Worm (Caenorhabditis elegans) whole organism, L4/young adult: Measurements from ENCODE around the gene lin-18.

Source experiments
- W03F9.2 ChIP-seq: fragments of 150-350 bp; optimal IDR thresholded peaks from 2 replicates; lab custom pipeline; 2014; ENCODE audit warnings: missing biosample characterization, missing genetic modification characterization
- dao-5 ChIP-seq: sonication (generic microtip); optimal IDR thresholded peaks from 2 replicates; lab custom pipeline; 2016; ENCODE audit warnings: missing genotype, missing genetic modification characterization, moderate library complexity, missing compliant biosample characterization
- him-1 ChIP-seq: sonication (generic microtip); optimal IDR thresholded peaks from 2 replicates; lab custom pipeline; 2016; ENCODE audit warnings: missing genotype, missing genetic modification reagents, missing genetic modification characterization, missing compliant biosample characterization

lin-18 gene

ce11 chrX:3942267-3942666, 16.1 kb upstream of the lin-18 start, which contains the start of gene T19D2.13:
Gene T19D2.13, minus strand, starts transcription at chrX:3942367.
- TF ChIP-seq W03F9.2 (tag; lab: Kevin White, UChicago) = no peak
- no peak for TF ChIP-seq dao-5 (tag; lab: Kevin White, UChicago)
- no peak for TF ChIP-seq him-1 (tag; lab: Kevin White, UChicago)

ce11 chrX:3943213-3943612, 15.1 kb upstream of the lin-18 start, which contains the start of gene ptp-4A2:
Gene ptp-4A2, minus strand, starts transcription at chrX:3943313.
- no peak for TF ChIP-seq dao-5 (tag; lab: Kevin White, UChicago)
- TF ChIP-seq him-1 (tag; lab: Kevin White, UChicago) = no peak

ce11 chrX:3944073-3944472, 14.3 kb upstream of the lin-18 start:
- TF ChIP-seq him-1 (tag; lab: Kevin White, UChicago) = no peak
- no peak for TF ChIP-seq dao-5 (tag; lab: Kevin White, UChicago)
- TF ChIP-seq W03F9.2 (tag; lab: Kevin White, UChicago) = no peak

- TF ChIP-seq W03F9.2 (tag; lab: Kevin White, UChicago) (no peak), him-1 (tag; lab: Kevin White, UChicago) (no peak), dao-5 (tag; lab: Kevin White, UChicago) (no peak)
Measured at ce11 chrX:3944961-3945587, 13.3 kb upstream of the lin-18 start.

- TF ChIP-seq dao-5 (tag; lab: Kevin White, UChicago) (no peak), W03F9.2 (tag; lab: Kevin White, UChicago) (no peak), him-1 (tag; lab: Kevin White, UChicago) (peak; percentile 28)
Measured at ce11 chrX:3945681-3946080, 12.7 kb upstream of the lin-18 start.

ce11 chrX:3949026-3949425, 9.3 kb upstream of the lin-18 start:
- TF ChIP-seq him-1 (tag; lab: Kevin White, UChicago) (no peak), W03F9.2 (tag; lab: Kevin White, UChicago) (no peak), dao-5 (tag; lab: Kevin White, UChicago) (no peak)

- TF ChIP-seq W03F9.2 (tag; lab: Kevin White, UChicago) = no peak
- no peak for TF ChIP-seq him-1 (tag; lab: Kevin White, UChicago)
- TF ChIP-seq dao-5 (tag; lab: Kevin White, UChicago) = no peak
Measured at ce11 chrX:3949763-3950162, 8.6 kb upstream of the lin-18 start.

ce11 chrX:3952737-3953136, 5.6 kb upstream of the lin-18 start:
- TF ChIP-seq him-1 (tag; lab: Kevin White, UChicago) (no peak), W03F9.2 (tag; lab: Kevin White, UChicago) (no peak), dao-5 (tag; lab: Kevin White, UChicago) (no peak)

- TF ChIP-seq W03F9.2 (tag; lab: Kevin White, UChicago) = no peak
- no peak for TF ChIP-seq him-1 (tag; lab: Kevin White, UChicago)
- no peak for TF ChIP-seq dao-5 (tag; lab: Kevin White, UChicago)
Measured at ce11 chrX:3957475-3958204, 712 bp upstream of the lin-18 start.

ce11 chrX:3959221-3959620, 869 bp downstream of the lin-18 start:
- TF ChIP-seq W03F9.2 (tag; lab: Kevin White, UChicago) = no peak
- TF ChIP-seq him-1 (tag; lab: Kevin White, UChicago) = no peak

ce11 chrX:3960345-3960744, 2.0 kb downstream of the lin-18 start:
- no peak for TF ChIP-seq him-1 (tag; lab: Kevin White, UChicago)
- TF ChIP-seq dao-5 (tag; lab: Kevin White, UChicago) = no peak
- TF ChIP-seq W03F9.2 (tag; lab: Kevin White, UChicago) = no peak

- TF ChIP-seq W03F9.2 (tag; lab: Kevin White, UChicago) (no peak), him-1 (tag; lab: Kevin White, UChicago) (no peak), dao-5 (tag; lab: Kevin White, UChicago) (no peak)
Measured at ce11 chrX:3966332-3966731, 8.0 kb downstream of the lin-18 start, which contains the start of gene C16B8.2. Gene C16B8.2, minus strand, starts transcription at chrX:3966432.

- TF ChIP-seq dao-5 (tag; lab: Kevin White, UChicago) (no peak), W03F9.2 (tag; lab: Kevin White, UChicago) (peak; percentile 2)
Measured at ce11 chrX:3968209-3968960, 10.0 kb downstream of the lin-18 start, which contains the start of gene C16B8.3. Gene C16B8.3, minus strand, starts transcription at chrX:3968634.
